Worm (Caenorhabditis elegans): Measurements from ENCODE around the gene srlf-2.
A peak's percentile ranks its signal among the peaks of the same experiment; 100 is the strongest.

srlf-2 gene

DNA sequence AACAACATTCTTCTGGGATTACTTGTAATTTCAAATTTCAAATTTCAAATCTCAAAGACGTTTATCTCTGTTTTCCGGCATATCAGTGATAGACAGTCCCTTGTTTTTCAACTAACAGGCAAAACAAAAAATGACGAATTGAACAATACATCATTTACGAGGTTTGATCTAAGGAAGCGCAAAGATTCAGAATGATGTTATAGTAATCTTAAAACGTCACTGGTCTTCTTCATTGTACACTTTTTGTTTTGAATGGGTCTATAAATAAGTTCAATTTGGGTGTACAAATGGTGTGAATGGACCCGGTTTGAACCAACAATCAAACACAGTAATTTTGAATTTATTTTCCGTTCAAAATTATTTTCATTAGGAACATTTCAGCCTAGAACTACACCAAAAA lies 34.0 kb downstream of the srlf-2 start:
- TF ChIP-seq aha-1 (tag; optimal IDR thresholded peaks at IDR 0.05), result no peak
- TF ChIP-seq irx-1 (tag; optimal IDR thresholded peaks at IDR 0.05), result no peak
- TF ChIP-seq pag-3 (tag; optimal IDR thresholded peaks at IDR 0.05; ENCODE audit: borderline replicate concordance, insufficient read depth), result no peak
- TF ChIP-seq hlh-4 (tag; optimal IDR thresholded peaks at IDR 0.05), result no peak
- TF ChIP-seq fkh-4 (tag; optimal IDR thresholded peaks at IDR 0.05; ENCODE audit: borderline replicate concordance), result no peak
- TF ChIP-seq nhr-28 (tag; optimal IDR thresholded peaks at IDR 0.05), result no peak
- TF ChIP-seq grh-1 (GFP tag; IDR thresholded peaks at IDR 0.05), result no peak
- no peak for TF ChIP-seq vab-15 (tag; optimal IDR thresholded peaks at IDR 0.05)
- no peak for TF ChIP-seq nhr-77 (tag; optimal IDR thresholded peaks at IDR 0.05)
- no peak for TF ChIP-seq lin-35 (GFP tag; optimal IDR thresholded peaks at IDR 0.05)

DNA sequence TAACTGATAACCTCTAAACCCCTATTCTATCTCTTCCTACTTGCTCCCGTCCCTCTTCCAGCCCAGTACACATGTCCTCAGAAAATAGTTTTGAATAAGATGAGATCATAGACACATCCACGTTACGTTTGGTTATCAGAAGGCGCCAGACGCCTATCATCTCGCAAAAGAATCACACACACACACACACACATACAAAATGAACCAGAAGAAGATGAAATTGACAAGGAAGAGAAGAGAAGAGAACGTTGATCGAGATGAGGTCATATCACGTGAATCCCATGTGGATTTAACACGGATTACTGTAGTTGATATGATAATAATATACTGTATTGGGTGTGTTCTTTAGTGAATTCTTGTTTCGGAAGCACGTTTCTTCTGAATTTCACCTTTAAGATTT lies 36.0 kb downstream of the srlf-2 start:
- no peak for TF ChIP-seq sup-37 (GFP tag; optimal IDR thresholded peaks at IDR 0.05)
- no peak for TF ChIP-seq isw-1 (GFP tag; IDR thresholded peaks at IDR 0.05)
- peak; percentile 82 for TF ChIP-seq tbx-2 (tag; optimal IDR thresholded peaks at IDR 0.05)
- no peak for TF ChIP-seq mab-9 (GFP tag; IDR thresholded peaks at IDR 0.05)
- no peak for TF ChIP-seq Y116A8C.19 (tag; optimal IDR thresholded peaks at IDR 0.05; ENCODE audit: borderline replicate concordance)
- TF ChIP-seq nhr-19 (GFP tag; conservative IDR thresholded peaks at IDR 0.05), result peak; percentile 88
- TF ChIP-seq lin-35 (GFP tag; optimal IDR thresholded peaks at IDR 0.05), result peak in 1 of 2 experiments; percentile 67
- peak; percentile 61 for TF ChIP-seq nhr-47 (tag; optimal IDR thresholded peaks at IDR 0.05)
- TF ChIP-seq efl-3 (GFP tag; optimal IDR thresholded peaks at IDR 0.05), result no peak
- no peak for TF ChIP-seq unc-30 (tag; optimal IDR thresholded peaks at IDR 0.05)
- TF ChIP-seq unc-130 (tag; optimal IDR thresholded peaks at IDR 0.05), result peak; percentile 49
- TF ChIP-seq aly-2 (tag; optimal IDR thresholded peaks at IDR 0.05), result no peak
- peak; percentile 1 for TF ChIP-seq skn-1 (tag; optimal IDR thresholded peaks at IDR 0.05)
- TF ChIP-seq unc-86 (tag; optimal IDR thresholded peaks at IDR 0.05), result no peak
- TF ChIP-seq aha-1 (tag; optimal IDR thresholded peaks at IDR 0.05), result no peak
- TF ChIP-seq dsc-1 (tag; optimal IDR thresholded peaks at IDR 0.05), result no peak
- TF ChIP-seq nhr-28 (tag; optimal IDR thresholded peaks at IDR 0.05), result no peak
- TF ChIP-seq ceh-88 (GFP tag; IDR thresholded peaks at IDR 0.05), result no peak; the same call in 1 of the 2 replicates
- peak; percentile 94 for TF ChIP-seq nhr-71 (tag; optimal IDR thresholded peaks at IDR 0.05)
- no peak for TF ChIP-seq jun-1 (tag; optimal IDR thresholded peaks at IDR 0.05)
- TF ChIP-seq tlp-1 (tag; optimal IDR thresholded peaks at IDR 0.05), result no peak
- TF ChIP-seq ceh-82 (tag; optimal IDR thresholded peaks at IDR 0.05), result no peak
- peak; percentile 39 for TF ChIP-seq sox-4 (tag; optimal IDR thresholded peaks at IDR 0.05)
- no peak for TF ChIP-seq hlh-4 (tag; optimal IDR thresholded peaks at IDR 0.05)
- TF ChIP-seq ceh-90 (tag; optimal IDR thresholded peaks at IDR 0.05), result no peak
- TF ChIP-seq unc-98 (GFP tag; IDR thresholded peaks at IDR 0.05), result no peak
- TF ChIP-seq nhr-20 (tag; optimal IDR thresholded peaks at IDR 0.05), result peak; percentile 93
- no peak for TF ChIP-seq fos-1 (tag; optimal IDR thresholded peaks at IDR 0.05)
- TF ChIP-seq nhr-11 (tag; optimal IDR thresholded peaks at IDR 0.05), result peak; percentile 66
- TF ChIP-seq nhr-76 (tag; optimal IDR thresholded peaks at IDR 0.05), result no peak
- TF ChIP-seq pax-3 (tag; optimal IDR thresholded peaks at IDR 0.05), result no peak
- TF ChIP-seq lin-39 (tag; optimal IDR thresholded peaks at IDR 0.05), result no peak
- no peak for TF ChIP-seq unc-62 (GFP tag; optimal IDR thresholded peaks at IDR 0.05)
- TF ChIP-seq ceh-8 (GFP tag; optimal IDR thresholded peaks at IDR 0.05), result no peak
- TF ChIP-seq hlh-17 (GFP tag; optimal IDR thresholded peaks at IDR 0.05; ENCODE audit: borderline replicate concordance), result no peak
- peak; percentile 73 to 91 for TF ChIP-seq lsy-2 (tag; optimal IDR thresholded peaks at IDR 0.05)
- TF ChIP-seq sptf-1 (tag; optimal IDR thresholded peaks at IDR 0.05), result no peak
- no peak for TF ChIP-seq C34B4.2 (tag; optimal IDR thresholded peaks at IDR 0.05)
- TF ChIP-seq dpl-1 (GFP tag; optimal IDR thresholded peaks at IDR 0.05), result peak in 1 of 3 experiments; percentile 25
- no peak for TF ChIP-seq fkh-10 (GFP tag; optimal IDR thresholded peaks at IDR 0.05)
- TF ChIP-seq lir-3 (tag; optimal IDR thresholded peaks at IDR 0.05; ENCODE audit: poor library complexity), result peak; percentile 32
- TF ChIP-seq zag-1 (tag; optimal IDR thresholded peaks at IDR 0.05), result no peak
- no peak for TF ChIP-seq ets-5 (GFP tag; IDR thresholded peaks at IDR 0.05)
- TF ChIP-seq nhr-12 (tag; optimal IDR thresholded peaks at IDR 0.05), result no peak
- peak; percentile 83 for TF ChIP-seq rnt-1 (tag; optimal IDR thresholded peaks at IDR 0.05)
- TF ChIP-seq irx-1 (tag; optimal IDR thresholded peaks at IDR 0.05), result peak; percentile 49

Measured in whole organism, L1 larva.